Fruit fly (Drosophila melanogaster) whole organism, embryonic: ENCODE measurements around the gene CG15865.
A peak's percentile ranks its signal among the peaks of the same experiment; 100 is the strongest.

Source experiments
- ATbp ChIP-seq: fragments of 200-800 bp; sonication (Bioruptor generic); optimal IDR thresholded peaks from 2 replicates; lab custom pipeline; 2017; ENCODE audit warnings: missing biosample characterization, mild to moderate bottlenecking, missing genetic modification characterization, missing genetic modification reagents
- Asciz ChIP-seq: fragments of 200-800 bp; sonication (Bioruptor generic); optimal IDR thresholded peaks from 2 replicates; lab custom pipeline; 2017; ENCODE audit warnings: missing biosample characterization, mild to moderate bottlenecking, missing genetic modification characterization, missing genetic modification reagents
- Atf3 ChIP-seq: fragments of 200-800 bp; sonication (Bioruptor generic); optimal IDR thresholded peaks from 3 replicates; lab custom pipeline; 2016; ENCODE audit warnings: missing biosample characterization, missing genetic modification characterization
- CG10274 ChIP-seq: fragments of 200-800 bp; sonication (Bioruptor generic); optimal IDR thresholded peaks from 3 replicates; lab custom pipeline; 2017; ENCODE audit warnings: missing biosample characterization, mild to moderate bottlenecking, missing genetic modification characterization
- CG10959 ChIP-seq: fragments of 200-800 bp; sonication (Bioruptor generic); IDR thresholded peaks from 2 replicates; pipeline ENCODE4 v1.3.6; 2022; ENCODE audit warnings: missing biosample characterization, missing genetic modification characterization
- CG11504 ChIP-seq: fragments of 200-800 bp; sonication (Bioruptor generic); optimal IDR thresholded peaks from 3 replicates; lab custom pipeline; 2019; ENCODE audit warnings: missing biosample characterization, mild to moderate bottlenecking, missing genetic modification characterization, moderate library complexity
- CG14965 ChIP-seq: fragments of 200-800 bp; sonication (Bioruptor generic); optimal IDR thresholded peaks from 2 replicates; lab custom pipeline; 2016; ENCODE audit warnings: missing biosample characterization, missing genetic modification characterization, borderline replicate concordance
- CG15011 ChIP-seq: fragments of 200-800 bp; sonication (Bioruptor generic); optimal IDR thresholded peaks from 3 replicates; lab custom pipeline; 2018; ENCODE audit warnings: missing biosample characterization, mild to moderate bottlenecking, missing genetic modification characterization
- CG17361 ChIP-seq: fragments of 200-800 bp; sonication (Bioruptor generic); IDR thresholded peaks from 3 replicates; pipeline ENCODE4 v1.3.6; 2022; ENCODE audit warnings: missing biosample characterization, missing genetic modification characterization
- CG18476 ChIP-seq: fragments of 200-800 bp; sonication (Bioruptor generic); optimal IDR thresholded peaks from 2 replicates; lab custom pipeline; 2016; ENCODE audit warnings: missing biosample characterization, mild to moderate bottlenecking, missing genetic modification characterization
- CG18599 ChIP-seq: fragments of 200-800 bp; sonication (Bioruptor generic); optimal IDR thresholded peaks from 3 replicates; lab custom pipeline; 2017; ENCODE audit warnings: missing biosample characterization, missing genetic modification characterization, mild to moderate bottlenecking, moderate library complexity, missing genetic modification reagents
- CG2678 ChIP-seq: fragments of 200-800 bp; sonication (Bioruptor generic); optimal IDR thresholded peaks from 3 replicates; lab custom pipeline; 2019; ENCODE audit warnings: missing biosample characterization, mild to moderate bottlenecking, missing genetic modification characterization, moderate library complexity
- CG32532 ChIP-seq: fragments of 200-800 bp; sonication (Bioruptor generic); IDR thresholded peaks from 2 replicates; pipeline ENCODE4 v1.3.6; 2022; ENCODE audit warnings: missing biosample characterization, missing genetic modification characterization
- CG6689 ChIP-seq: fragments of 200-800 bp; sonication (Bioruptor generic); IDR thresholded peaks from 2 replicates; pipeline ENCODE4 v1.3.6; 2022; ENCODE audit warnings: missing biosample characterization, missing genetic modification characterization
- CG6791 ChIP-seq: fragments of 200-800 bp; sonication (Bioruptor generic); IDR thresholded peaks from 3 replicates; pipeline ENCODE4 v1.3.6; 2022; ENCODE audit warnings: missing biosample characterization, missing genetic modification characterization; ENCODE audit not compliant: partially characterized antibody
- CG8388 ChIP-seq: fragments of 200-800 bp; sonication (Bioruptor generic); optimal IDR thresholded peaks from 2 replicates; lab custom pipeline; 2019; ENCODE audit warnings: missing biosample characterization, mild to moderate bottlenecking, missing genetic modification characterization, moderate library complexity
- CTCF ChIP-seq: fragments of 200-800 bp; sonication (Bioruptor generic); optimal IDR thresholded peaks from 2 replicates; lab custom pipeline; 2017; ENCODE audit warnings: missing biosample characterization, mild to moderate bottlenecking, missing genetic modification characterization, moderate library complexity
- CrebB ChIP-seq: fragments of 200-800 bp; sonication (Bioruptor generic); optimal IDR thresholded peaks from 3 replicates; lab custom pipeline; 2018; ENCODE audit warnings: missing biosample characterization, mild to moderate bottlenecking, missing genetic modification characterization
- Dad ChIP-seq: fragments of 200-800 bp; sonication (Bioruptor generic); optimal IDR thresholded peaks from 3 replicates; lab custom pipeline; 2016; ENCODE audit warnings: missing biosample characterization, missing genetic modification characterization
- Gug ChIP-seq: fragments of 200-800 bp; sonication (Bioruptor generic); IDR thresholded peaks from 4 replicates; pipeline ENCODE4 v1.3.6; 2022; ENCODE audit warnings: missing biosample characterization, missing genetic modification characterization
- HLHmδ ChIP-seq: fragments of 200-800 bp; sonication (Bioruptor generic); optimal IDR thresholded peaks from 2 replicates; lab custom pipeline; 2018; ENCODE audit warnings: missing biosample characterization, mild to moderate bottlenecking, missing genetic modification characterization, moderate library complexity
- Hey ChIP-seq: fragments of 200-800 bp; sonication (Bioruptor generic); optimal IDR thresholded peaks from 3 replicates; lab custom pipeline; 2018; ENCODE audit warnings: missing biosample characterization, mild to moderate bottlenecking, missing genetic modification characterization
- HmgZ ChIP-seq: fragments of 200-800 bp; sonication (Bioruptor generic); optimal IDR thresholded peaks from 2 replicates; lab custom pipeline; 2018; ENCODE audit warnings: missing biosample characterization, mild to moderate bottlenecking, missing genetic modification characterization
- Hr51 ChIP-seq, 2 experiments: fragments of 200-800 bp; sonication (Bioruptor generic); optimal IDR thresholded peaks; 2 replicates in 1 of 2; 3 replicates in 1 of 2; lab custom pipeline; 2016 to 2018; ENCODE audit warnings: missing biosample characterization in 2 of 2, missing genetic modification characterization in 2 of 2, mild to moderate bottlenecking in 1 of 2, moderate library complexity in 1 of 2
- Lpt ChIP-seq: fragments of >200 bp; optimal IDR thresholded peaks from 2 replicates; lab custom pipeline; 2018; ENCODE audit warnings: missing biosample characterization, missing genetic modification characterization
- Med ChIP-seq: fragments of 200-800 bp; sonication (Bioruptor generic); peaks from one replicate; lab custom pipeline; 2016; ENCODE audit warnings: missing biosample characterization, missing genetic modification characterization, mild to moderate bottlenecking, inconsistent platforms, moderate library complexity
- Oli ChIP-seq: fragments of 200-800 bp; sonication (Bioruptor generic); optimal IDR thresholded peaks from 2 replicates; lab custom pipeline; 2018; ENCODE audit warnings: missing biosample characterization, mild to moderate bottlenecking, missing genetic modification characterization, moderate library complexity
- Ravus ChIP-seq: fragments of 200-800 bp; sonication (Bioruptor generic); IDR thresholded peaks from 2 replicates; pipeline ENCODE4 v1.3.6; 2022; ENCODE audit warnings: missing biosample characterization, missing genetic modification characterization
- Tbp ChIP-seq: fragments of >200 bp; optimal IDR thresholded peaks from 2 replicates; lab custom pipeline; 2018; ENCODE audit warnings: missing biosample characterization, missing genetic modification characterization
- amos ChIP-seq: fragments of 200-800 bp; sonication (Bioruptor generic); IDR thresholded peaks from 2 replicates; pipeline ENCODE4 v1.3.6; 2022; ENCODE audit warnings: missing biosample characterization, missing genetic modification characterization; ENCODE audit not compliant: partially characterized antibody
- ara ChIP-seq: fragments of 200-800 bp; sonication (Bioruptor generic); IDR thresholded peaks from 2 replicates; pipeline ENCODE4 v1.3.6; 2022; ENCODE audit warnings: missing biosample characterization, missing genetic modification characterization
- ase ChIP-seq: fragments of 200-800 bp; sonication (Bioruptor generic); IDR thresholded peaks from 3 replicates; pipeline ENCODE4 v1.3.6; 2022; ENCODE audit warnings: missing biosample characterization, missing genetic modification characterization
- az2 ChIP-seq: fragments of 200-800 bp; sonication (Bioruptor generic); optimal IDR thresholded peaks from 3 replicates; lab custom pipeline; 2016; ENCODE audit warnings: missing biosample characterization, missing genetic modification characterization
- bsh ChIP-seq, 2 experiments: fragments of 200-800 bp; sonication (Bioruptor generic); optimal IDR thresholded peaks; 2 replicates each; lab custom pipeline; 2017 to 2018; ENCODE audit warnings: mild to moderate bottlenecking in 2 of 2, missing biosample characterization in 2 of 2, missing genetic modification characterization in 2 of 2, moderate library complexity in 1 of 2
- btn ChIP-seq: fragments of 200-800 bp; sonication (Bioruptor generic); optimal IDR thresholded peaks from 2 replicates; lab custom pipeline; 2016; ENCODE audit warnings: missing biosample characterization, missing genetic modification characterization
- dmrt99B ChIP-seq: fragments of 200-800 bp; sonication (Bioruptor generic); optimal IDR thresholded peaks from 2 replicates; lab custom pipeline; 2018; ENCODE audit warnings: missing biosample characterization, mild to moderate bottlenecking, missing genetic modification characterization, moderate library complexity
- gce ChIP-seq: fragments of 200-800 bp; sonication (Bioruptor generic); IDR thresholded peaks from 3 replicates; pipeline ENCODE4 v1.3.6; 2022; ENCODE audit warnings: missing biosample characterization, missing genetic modification characterization
- gcm2 ChIP-seq: fragments of 200-800 bp; sonication (Bioruptor generic); optimal IDR thresholded peaks from 2 replicates; lab custom pipeline; 2016; ENCODE audit warnings: missing biosample characterization, missing genetic modification characterization
- h ChIP-seq: fragments of >200 bp; optimal IDR thresholded peaks from 2 replicates; lab custom pipeline; 2017
- p53 ChIP-seq: fragments of 200-800 bp; sonication (Bioruptor generic); optimal IDR thresholded peaks from 2 replicates; lab custom pipeline; 2016; ENCODE audit warnings: missing biosample characterization, missing genetic modification characterization
- phol ChIP-seq: fragments of 200-800 bp; sonication (Bioruptor generic); optimal IDR thresholded peaks from 3 replicates; lab custom pipeline; 2018; ENCODE audit warnings: missing biosample characterization, mild to moderate bottlenecking, missing genetic modification characterization, moderate library complexity
- ranshi ChIP-seq: fragments of 200-800 bp; sonication (Bioruptor generic); IDR thresholded peaks from 2 replicates; pipeline ENCODE4 v1.3.6; 2022; ENCODE audit warnings: missing biosample characterization, missing genetic modification characterization
- sens ChIP-seq: fragments of 200-800 bp; sonication (Bioruptor generic); peaks from one replicate; lab custom pipeline; 2016; ENCODE audit warnings: missing biosample characterization, missing genetic modification characterization
- sima ChIP-seq: fragments of 200-800 bp; sonication (Bioruptor generic); optimal IDR thresholded peaks from 2 replicates; lab custom pipeline; 2016; ENCODE audit warnings: missing biosample characterization, missing genetic modification characterization
- tio ChIP-seq: fragments of 200-800 bp; sonication (Bioruptor generic); optimal IDR thresholded peaks from 2 replicates; lab custom pipeline; 2017; ENCODE audit warnings: missing biosample characterization, missing genetic modification characterization, inconsistent platforms
- twi ChIP-seq: fragments of 200-800 bp; optimal IDR thresholded peaks from 2 replicates; lab custom pipeline; 2019; ENCODE audit warnings: missing biosample characterization, mild to moderate bottlenecking, missing genetic modification characterization, moderate library complexity
- vfl ChIP-seq: fragments of 200-800 bp; sonication (Bioruptor generic); optimal IDR thresholded peaks from 2 replicates; lab custom pipeline; 2016; ENCODE audit warnings: missing biosample characterization, missing genetic modification characterization
- vnd ChIP-seq: fragments of 200-800 bp; sonication (Bioruptor generic); IDR thresholded peaks from 3 replicates; pipeline ENCODE4 v1.3.6; 2022; ENCODE audit warnings: missing biosample characterization, missing genetic modification characterization; ENCODE audit not compliant: partially characterized antibody
- zfh1 ChIP-seq: fragments of 200-800 bp; sonication (Bioruptor generic); IDR thresholded peaks from 3 replicates; pipeline ENCODE4 v1.3.6; 2022; ENCODE audit warnings: missing biosample characterization, missing genetic modification characterization

The CG15865 gene

DNA sequence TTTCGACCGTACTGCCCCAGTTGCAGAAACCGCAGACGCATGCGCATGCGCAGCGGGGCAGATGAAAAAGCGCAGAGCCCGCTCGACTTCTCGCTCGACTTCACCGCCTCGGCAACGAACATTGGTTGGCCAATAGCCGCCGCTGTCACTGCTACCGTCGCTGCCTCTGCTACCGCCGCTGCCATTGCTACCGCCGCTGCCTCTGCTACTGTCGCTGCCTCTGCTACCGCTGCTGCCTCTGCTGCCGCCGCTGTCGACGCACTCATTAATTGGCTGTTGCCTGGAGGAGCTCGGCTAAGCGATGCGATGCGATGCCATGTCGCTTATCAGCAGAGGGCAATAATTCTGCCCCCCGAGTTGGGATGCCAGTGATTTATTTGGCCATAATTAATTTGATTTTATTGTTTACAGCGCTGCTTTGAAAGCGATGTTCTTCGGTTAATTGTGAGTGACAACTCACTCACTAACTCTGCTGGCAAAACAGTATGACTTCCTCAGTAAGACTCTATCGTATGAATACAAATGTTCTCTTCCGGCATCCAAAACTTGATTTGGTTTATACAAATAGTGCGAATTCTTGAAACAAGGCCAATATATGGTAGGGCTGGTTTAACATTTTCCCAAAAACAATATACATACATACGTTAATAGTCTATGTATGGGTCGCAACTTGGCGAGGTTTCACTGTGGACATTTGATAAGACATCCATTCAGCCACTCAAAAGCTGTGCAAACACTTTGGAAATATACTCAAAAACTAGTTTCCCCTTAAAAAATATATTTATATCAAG is 6.6 kb upstream of the CG15865 start (continued):
- peak in 1 of 2 experiments; percentile 49 for TF ChIP-seq Hr51 (GFP tag; optimal IDR thresholded peaks at IDR 0.05; lab: Kevin White, UChicago)
- no peak for TF ChIP-seq btn
- TF ChIP-seq Atf3 (GFP tag; lab: Kevin White, UChicago): no peak
- no peak for TF ChIP-seq gcm2 (GFP tag; lab: Kevin White, UChicago)
- TF ChIP-seq Gug (GFP tag; lab: Robert Waterston, UW): no peak
- TF ChIP-seq ranshi (GFP tag; lab: Robert Waterston, UW): peak; percentile 32; the same call in 1 of the 2 replicates
- no peak for TF ChIP-seq Ravus

DNA sequence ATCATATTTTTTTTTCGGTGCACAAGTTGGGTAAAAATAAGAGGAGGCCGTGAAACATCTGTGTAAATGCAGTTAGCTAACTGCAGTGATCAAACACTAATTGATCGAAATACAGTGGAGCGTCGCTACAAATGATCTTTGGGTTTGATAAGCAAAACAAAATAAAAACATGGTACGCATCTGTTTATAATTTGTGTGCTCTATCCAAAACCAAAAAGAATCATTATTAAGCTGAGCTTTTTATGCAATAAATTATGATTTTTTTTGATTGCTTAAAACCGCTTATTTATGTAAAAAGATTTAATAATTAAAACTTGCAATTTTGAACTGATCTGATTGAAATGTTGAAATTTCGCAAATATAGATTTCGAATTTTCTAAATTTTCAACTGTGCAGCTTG is 6.0 kb upstream of the CG15865 start:
- TF ChIP-seq CG15011 (GFP tag; lab: Kevin White, UChicago) (no peak), HmgZ (tag; lab: Kevin White, UChicago) (no peak), Dad (no peak), tio (GFP tag; lab: Kevin White, UChicago) (no peak), az2 (GFP tag; lab: Kevin White, UChicago) (peak; percentile 13), dmrt99B (tag; lab: Kevin White, UChicago) (peak; percentile 52), CG14965 (GFP tag; lab: Kevin White, UChicago) (no peak), Asciz (GFP tag; lab: Kevin White, UChicago) (peak; percentile 10), CrebB (tag; lab: Kevin White, UChicago) (no peak), CG8388 (GFP tag; lab: Kevin White, UChicago) (peak; percentile 2), ATbp (GFP tag; lab: Kevin White, UChicago) (peak; percentile 29), sima (GFP tag; lab: Kevin White, UChicago) (no peak), bsh (GFP tag; optimal IDR thresholded peaks at IDR 0.05; lab: Kevin White, UChicago) (peak in 1 of 2 experiments; percentile 5), zfh1 (GFP tag; lab: Robert Waterston, UW) (peak; percentile 31; the same call in 1 of the 3 replicates), Oli (tag; lab: Kevin White, UChicago) (peak; percentile 29), p53 (GFP tag; lab: Kevin White, UChicago) (no peak), CG17361 (GFP tag; lab: Robert Waterston, UW) (peak; percentile 52; the same call in 2 of the 3 replicates), CTCF (GFP tag; lab: Kevin White, UChicago) (no peak), CG10959 (GFP tag; lab: Robert Waterston, UW) (no peak), CG6791 (GFP tag; lab: Robert Waterston, UW) (no peak), amos (GFP tag; lab: Robert Waterston, UW) (no peak), gce (GFP tag; lab: Robert Waterston, UW) (no peak), ara (GFP tag; lab: Robert Waterston, UW) (no peak), Hr51 (GFP tag; optimal IDR thresholded peaks at IDR 0.05; lab: Kevin White, UChicago) (peak in 1 of 2 experiments; percentile 44), vnd (GFP tag; lab: Robert Waterston, UW) (no peak), CG10274 (GFP tag; lab: Kevin White, UChicago) (no peak), CG2678 (tag; lab: Kevin White, UChicago) (peak; percentile 7), vfl (GFP tag; lab: Kevin White, UChicago) (no peak), CG18476 (no peak), h (lab: Kevin White, UChicago) (no peak), Tbp (GFP tag; lab: Kevin White, UChicago) (no peak), CG6689 (GFP tag; lab: Robert Waterston, UW) (0 out of 2 replicates have a peak, but pooled peaks have one; percentile 9), Hey (tag; lab: Kevin White, UChicago) (no peak), Med (GFP tag; lab: Kevin White, UChicago) (no peak), ase (no peak), HLHmδ (GFP tag; lab: Kevin White, UChicago) (no peak), Lpt (GFP tag; lab: Kevin White, UChicago) (no peak), CG18599 (GFP tag; lab: Kevin White, UChicago) (no peak), phol (tag; lab: Kevin White, UChicago) (peak; percentile 29), twi (tag; lab: Kevin White, UChicago) (no peak), CG11504 (tag; lab: Kevin White, UChicago) (peak; percentile 43), sens (GFP tag; lab: Kevin White, UChicago) (peak; percentile 87), CG32532 (GFP tag; lab: Robert Waterston, UW) (no peak)
